Worm (Caenorhabditis elegans) whole organism, early embryonic: ENCODE results near the gene srx-21.

Source experiments
- B0310.2 ChIP-seq: sonication (generic microtip); optimal IDR thresholded peaks from 2 replicates; lab custom pipeline; 2016; ENCODE audit warnings: mild to moderate bottlenecking, missing genetic modification characterization, missing compliant biosample characterization
- ama-1 ChIP-seq: fragments of 150-350 bp; optimal IDR thresholded peaks from 2 replicates; lab custom pipeline; 2014
- ceh-13 ChIP-seq: fragments of 200-800 bp; sonication (Bioruptor generic); optimal IDR thresholded peaks from 2 replicates; lab custom pipeline; 2018; ENCODE audit warnings: mild to moderate bottlenecking, missing genetic modification characterization, missing compliant biosample characterization
- ets-7 ChIP-seq: sonication (generic microtip); optimal IDR thresholded peaks from 2 replicates; lab custom pipeline; 2016; ENCODE audit warnings: missing genotype, missing genetic modification characterization, missing compliant biosample characterization
- flt-1 ChIP-seq: fragments of 200-800 bp; sonication (Bioruptor generic); IDR thresholded peaks from 2 replicates; pipeline ENCODE4 v1.3.6; 2022; ENCODE audit warnings: missing genetic modification characterization, missing compliant biosample characterization
- scrt-1 ChIP-seq: fragments of 200-800 bp; sonication (Bioruptor generic); IDR thresholded peaks from 2 replicates; pipeline ENCODE4 v1.3.6; 2022; ENCODE audit warnings: missing genetic modification characterization, missing compliant biosample characterization

ce11 chrV:654402-654801 lies 22.4 kb upstream of the srx-21 start, which contains the start of gene srj-6:
- no peak for TF ChIP-seq ets-7 (tag; lab: Kevin White, UChicago)
- TF ChIP-seq B0310.2 (tag; lab: Kevin White, UChicago): no peak
- no peak for TF ChIP-seq flt-1 (GFP tag; lab: Robert Waterston, UW)
- no peak for TF ChIP-seq scrt-1
- no peak for TF ChIP-seq ceh-13 (GFP tag; lab: Kevin White, UChicago)
- TF ChIP-seq ama-1 (lab: Kevin White, UChicago): no peak
